Fruit fly (Drosophila melanogaster) S2 (cell line): ENCODE results near the gene uncNacbeta.

Experiments used
- CG8478 ChIP-seq: fragments of >200 bp; optimal IDR thresholded peaks from 2 replicates; lab custom pipeline; 2018
- CTCF ChIP-seq, 2 experiments: fragments of >200 bp; optimal IDR thresholded peaks; 2 replicates each; lab custom pipeline; 2018

dm6 chr2L:563314-563713 lies 305 bp downstream of the uncNacbeta start:
- TF ChIP-seq CG8478 (no peak), CTCF (optimal IDR thresholded peaks at IDR 0.05; lab: Kevin White, UChicago) (no peak)
